Fruit fly (Drosophila melanogaster) whole organism, prepupa: ENCODE data around the gene CG11069.

ENCODE experiments used
- CG10631 ChIP-seq: fragments of 200-800 bp; sonication (Bioruptor generic); optimal IDR thresholded peaks from 2 replicates; lab custom pipeline; 2016; ENCODE audit warnings: missing biosample characterization, missing genetic modification characterization
- CG10669 ChIP-seq: fragments of 200-800 bp; sonication (Bioruptor generic); optimal IDR thresholded peaks from 3 replicates; lab custom pipeline; 2018; ENCODE audit warnings: missing biosample characterization, mild to moderate bottlenecking, missing genetic modification characterization, moderate library complexity
- CG11902 ChIP-seq: fragments of 200-800 bp; sonication (Bioruptor generic); optimal IDR thresholded peaks from 3 replicates; lab custom pipeline; 2016; ENCODE audit warnings: missing biosample characterization, missing genetic modification characterization
- CG15336 ChIP-seq: fragments of 200-800 bp; sonication (Bioruptor generic); IDR thresholded peaks from 2 replicates; pipeline ENCODE4 v1.3.6; 2022; ENCODE audit warnings: missing biosample characterization, missing genetic modification characterization
- CG1621 ChIP-seq: fragments of 200-800 bp; sonication (Bioruptor generic); optimal IDR thresholded peaks from 3 replicates; lab custom pipeline; 2018; ENCODE audit warnings: missing biosample characterization, mild to moderate bottlenecking, missing genetic modification characterization
- CG16779 ChIP-seq: fragments of 200-800 bp; sonication (Bioruptor generic); optimal IDR thresholded peaks from 3 replicates; lab custom pipeline; 2017; ENCODE audit warnings: missing biosample characterization, mild to moderate bottlenecking, missing genetic modification characterization
- CG3032 ChIP-seq: fragments of 200-800 bp; optimal IDR thresholded peaks from 2 replicates; lab custom pipeline; 2019; ENCODE audit warnings: missing biosample characterization, mild to moderate bottlenecking, missing genetic modification characterization, moderate library complexity
- CG32006 ChIP-seq: fragments of 200-800 bp; sonication (Bioruptor generic); optimal IDR thresholded peaks from 3 replicates; lab custom pipeline; 2017; ENCODE audit warnings: missing biosample characterization, mild to moderate bottlenecking, missing genetic modification characterization
- CG4318 ChIP-seq: fragments of 200-800 bp; sonication (Bioruptor generic); optimal IDR thresholded peaks from 3 replicates; lab custom pipeline; 2017; ENCODE audit warnings: missing biosample characterization, mild to moderate bottlenecking, missing genetic modification characterization
- CG6163 ChIP-seq: fragments of 200-800 bp; sonication (Bioruptor generic); IDR thresholded peaks from 3 replicates; pipeline ENCODE4 v1.3.6; 2022; ENCODE audit warnings: missing biosample characterization, missing genetic modification characterization
- CG6276 ChIP-seq: fragments of 200-800 bp; sonication (Bioruptor generic); optimal IDR thresholded peaks from 2 replicates; lab custom pipeline; 2017; ENCODE audit warnings: missing biosample characterization, mild to moderate bottlenecking, missing genetic modification characterization
- CG6792 ChIP-seq: fragments of 200-800 bp; sonication (Bioruptor generic); optimal IDR thresholded peaks from 3 replicates; lab custom pipeline; 2016; ENCODE audit warnings: missing biosample characterization, missing genetic modification characterization
- CG6808 ChIP-seq: fragments of 200-800 bp; sonication (Bioruptor generic); optimal IDR thresholded peaks from 3 replicates; lab custom pipeline; 2017; ENCODE audit warnings: missing biosample characterization, missing genetic modification characterization, mild to moderate bottlenecking, moderate library complexity, missing genetic modification reagents
- CG6854 ChIP-seq: fragments of 200-800 bp; sonication (Bioruptor generic); optimal IDR thresholded peaks from 2 replicates; lab custom pipeline; 2017; ENCODE audit warnings: missing biosample characterization, mild to moderate bottlenecking, missing genetic modification characterization
- CG8119 ChIP-seq: fragments of 200-800 bp; sonication (Bioruptor generic); IDR thresholded peaks from 3 replicates; pipeline ENCODE4 v1.3.6; 2022; ENCODE audit warnings: missing biosample characterization, missing genetic modification characterization
- CG8319 ChIP-seq: fragments of 200-800 bp; sonication (Bioruptor generic); optimal IDR thresholded peaks from 3 replicates; lab custom pipeline; 2016; ENCODE audit warnings: missing biosample characterization, missing genetic modification characterization
- CG9139 ChIP-seq: fragments of 200-800 bp; sonication (Bioruptor generic); optimal IDR thresholded peaks from 3 replicates; lab custom pipeline; 2017; ENCODE audit warnings: missing biosample characterization, mild to moderate bottlenecking, missing genetic modification characterization
- Eip75B ChIP-seq: fragments of 200-800 bp; sonication (Bioruptor generic); optimal IDR thresholded peaks from 3 replicates; lab custom pipeline; 2016; ENCODE audit warnings: missing biosample characterization, missing genetic modification characterization
- Eip78C ChIP-seq: fragments of 200-800 bp; sonication (Bioruptor generic); peaks from one replicate; lab custom pipeline; 2016; ENCODE audit warnings: missing biosample characterization, missing genetic modification characterization
- Gug ChIP-seq: fragments of 200-800 bp; sonication (Bioruptor generic); IDR thresholded peaks from 2 replicates; pipeline ENCODE4 v1.3.6; 2022; ENCODE audit warnings: missing biosample characterization, missing genetic modification characterization
- Hr38 ChIP-seq: sonication (Bioruptor generic); optimal IDR thresholded peaks from 2 replicates; lab custom pipeline; 2016; ENCODE audit warnings: missing biosample characterization, missing genetic modification characterization
- Hr39 ChIP-seq: fragments of 200-800 bp; sonication (Bioruptor generic); optimal IDR thresholded peaks from 2 replicates; lab custom pipeline; 2016; ENCODE audit warnings: missing biosample characterization, missing genetic modification characterization
- Lpt ChIP-seq: fragments of 200-800 bp; sonication (Bioruptor generic); optimal IDR thresholded peaks from 3 replicates; lab custom pipeline; 2016; ENCODE audit warnings: missing biosample characterization, missing genetic modification characterization
- Met ChIP-seq: fragments of 200-800 bp; sonication (Bioruptor generic); optimal IDR thresholded peaks from 3 replicates; lab custom pipeline; 2016; ENCODE audit warnings: missing biosample characterization, missing genetic modification characterization
- OdsH ChIP-seq: fragments of 200-800 bp; sonication (Bioruptor generic); optimal IDR thresholded peaks from 3 replicates; lab custom pipeline; 2016; ENCODE audit warnings: missing biosample characterization, missing genetic modification characterization
- Sox102F ChIP-seq: fragments of 200-800 bp; sonication (Bioruptor generic); optimal IDR thresholded peaks from 2 replicates; lab custom pipeline; 2016; ENCODE audit warnings: missing biosample characterization, mild to moderate bottlenecking, missing genetic modification characterization
- Sox14 ChIP-seq: fragments of 200-800 bp; sonication (Bioruptor generic); optimal IDR thresholded peaks from 3 replicates; lab custom pipeline; 2016; ENCODE audit warnings: missing biosample characterization, missing genetic modification characterization
- Sox15 ChIP-seq: fragments of 200-800 bp; sonication (Bioruptor generic); optimal IDR thresholded peaks from 3 replicates; lab custom pipeline; 2016; ENCODE audit warnings: missing biosample characterization, missing genetic modification characterization
- achi ChIP-seq: fragments of 200-800 bp; sonication (Bioruptor generic); optimal IDR thresholded peaks from 3 replicates; lab custom pipeline; 2016; ENCODE audit warnings: missing biosample characterization, missing genetic modification characterization
- acj6 ChIP-seq: fragments of 200-800 bp; sonication (Bioruptor generic); optimal IDR thresholded peaks from 3 replicates; lab custom pipeline; 2016; ENCODE audit warnings: missing biosample characterization, missing genetic modification characterization
- dac ChIP-seq: fragments of 200-800 bp; sonication (Bioruptor generic); optimal IDR thresholded peaks from 2 replicates; lab custom pipeline; 2017; ENCODE audit warnings: missing biosample characterization, mild to moderate bottlenecking, missing genetic modification characterization
- esn ChIP-seq: fragments of 200-800 bp; sonication (Bioruptor generic); optimal IDR thresholded peaks from 2 replicates; lab custom pipeline; 2016; ENCODE audit warnings: missing biosample characterization, mild to moderate bottlenecking, missing genetic modification characterization, moderate library complexity
- fd59A ChIP-seq: fragments of 200-800 bp; sonication (Bioruptor generic); optimal IDR thresholded peaks from 2 replicates; lab custom pipeline; 2017; ENCODE audit warnings: missing biosample characterization, mild to moderate bottlenecking, missing genetic modification characterization, missing genetic modification reagents
- fd85E ChIP-seq: fragments of 200-800 bp; sonication (Bioruptor generic); optimal IDR thresholded peaks from 3 replicates; lab custom pipeline; 2016; ENCODE audit warnings: missing biosample characterization, missing genetic modification characterization
- fkh ChIP-seq: fragments of 200-800 bp; sonication (Bioruptor generic); optimal IDR thresholded peaks from 3 replicates; lab custom pipeline; 2017; ENCODE audit warnings: missing biosample characterization, mild to moderate bottlenecking, missing genetic modification characterization, moderate library complexity
- lz ChIP-seq: fragments of 200-800 bp; sonication (Bioruptor generic); optimal IDR thresholded peaks from 3 replicates; lab custom pipeline; 2016; ENCODE audit warnings: missing biosample characterization, missing genetic modification characterization
- pdm3 ChIP-seq: fragments of 200-800 bp; sonication (Bioruptor generic); optimal IDR thresholded peaks from 3 replicates; lab custom pipeline; 2016; ENCODE audit warnings: missing biosample characterization, missing genetic modification characterization
- salr ChIP-seq, 2 experiments: fragments of 200-800 bp; sonication (Bioruptor generic); optimal IDR thresholded peaks; 3 replicates each; lab custom pipeline; 2016 to 2018; ENCODE audit warnings: missing biosample characterization in 2 of 2, missing genetic modification characterization in 2 of 2, mild to moderate bottlenecking in 1 of 2
- spab ChIP-seq: fragments of 200-800 bp; sonication (Bioruptor generic); optimal IDR thresholded peaks from 2 replicates; lab custom pipeline; 2017; ENCODE audit warnings: missing biosample characterization, mild to moderate bottlenecking, missing genetic modification characterization, missing genetic modification reagents
- ss ChIP-seq, 2 experiments: fragments of 200-800 bp; sonication (Bioruptor generic); optimal IDR thresholded peaks; 2 replicates in 1 of 2; 3 replicates in 1 of 2; lab custom pipeline; 2017 to 2018; ENCODE audit warnings: mild to moderate bottlenecking in 2 of 2, missing biosample characterization in 2 of 2, missing genetic modification characterization in 2 of 2, moderate library complexity in 1 of 2
- svp ChIP-seq: fragments of 200-800 bp; sonication (Bioruptor generic); peaks from one replicate; lab custom pipeline; 2016; ENCODE audit warnings: missing biosample characterization, missing genetic modification characterization
- topi ChIP-seq: fragments of 200-800 bp; sonication (Bioruptor generic); optimal IDR thresholded peaks from 3 replicates; lab custom pipeline; 2016; ENCODE audit warnings: missing biosample characterization, missing genetic modification characterization

The CG11069 gene

dm6 chr3R:24926752-24927320, 32.3 kb downstream of the CG11069 start:
- no peak for TF ChIP-seq acj6 (GFP tag; lab: Kevin White, UChicago)
- no peak for TF ChIP-seq salr (GFP tag; optimal IDR thresholded peaks at IDR 0.05; lab: Kevin White, UChicago)
- no peak for TF ChIP-seq CG6163 (GFP tag; lab: Robert Waterston, UW)
- TF ChIP-seq achi (GFP tag; lab: Kevin White, UChicago) = peak; percentile 16
- TF ChIP-seq dac (GFP tag; lab: Kevin White, UChicago) = no peak
- no peak for TF ChIP-seq Hr39 (GFP tag; lab: Kevin White, UChicago)
- no peak for TF ChIP-seq Eip78C (GFP tag; lab: Kevin White, UChicago)
- no peak for TF ChIP-seq Eip75B (GFP tag; lab: Kevin White, UChicago)

- TF ChIP-seq dac (GFP tag; lab: Kevin White, UChicago) (no peak), CG1621 (tag; lab: Kevin White, UChicago) (peak; percentile 39), achi (GFP tag; lab: Kevin White, UChicago) (peak; percentile 95)
- TF ChIP-seq, all 60 proteins: peak for 2
Observed at dm6 chr3R:24931856-24932255, 37.3 kb downstream of the CG11069 start, which contains the start of gene CG11771. TSS of gene CG11771 (plus strand) at chr3R:24932010.

- no peak for TF ChIP-seq CG11902 (GFP tag; lab: Kevin White, UChicago)
- no peak for TF ChIP-seq Sox15 (GFP tag; lab: Kevin White, UChicago)
- no peak for TF ChIP-seq CG1621 (tag; lab: Kevin White, UChicago)
- TF ChIP-seq lz = no peak
- no peak for TF ChIP-seq ss (GFP tag; optimal IDR thresholded peaks at IDR 0.05; lab: Kevin White, UChicago)
- TF ChIP-seq CG15336 = no peak
- no peak for TF ChIP-seq CG6792
- no peak for TF ChIP-seq esn (GFP tag; lab: Kevin White, UChicago)
- TF ChIP-seq CG9139 (GFP tag; lab: Kevin White, UChicago) = no peak
- no peak for TF ChIP-seq CG6854 (GFP tag; lab: Kevin White, UChicago)
- no peak for TF ChIP-seq Sox14
- TF ChIP-seq CG6276 (GFP tag; lab: Kevin White, UChicago) = no peak
- no peak for TF ChIP-seq fd85E (GFP tag; lab: Kevin White, UChicago)
- no peak for TF ChIP-seq CG4318
- TF ChIP-seq topi = no peak
- no peak for TF ChIP-seq CG32006 (GFP tag; lab: Kevin White, UChicago)
Observed at dm6 chr3R:24934542-24934941, 40.0 kb downstream of the CG11069 start.

dm6 chr3R:24935758-24936157, 41.2 kb downstream of the CG11069 start:
- TF ChIP-seq CG8119 (GFP tag; lab: Robert Waterston, UW) (no peak), ss (GFP tag; optimal IDR thresholded peaks at IDR 0.05; lab: Kevin White, UChicago) (peak; percentile 47 to 78), CG3032 (tag; lab: Kevin White, UChicago) (no peak), CG9139 (GFP tag; lab: Kevin White, UChicago) (peak; percentile 23)

- TF ChIP-seq Hr38 (GFP tag; lab: Kevin White, UChicago) = no peak
- TF ChIP-seq Eip78C (GFP tag; lab: Kevin White, UChicago) = peak; percentile 60
- no peak for TF ChIP-seq pdm3
- no peak for TF ChIP-seq fkh (GFP tag; lab: Kevin White, UChicago)
- no peak for TF ChIP-seq Sox102F (GFP tag; lab: Kevin White, UChicago)
- no peak for TF ChIP-seq CG8319 (GFP tag; lab: Kevin White, UChicago)
- TF ChIP-seq CG6808 = no peak
- TF ChIP-seq fd59A (GFP tag; lab: Kevin White, UChicago) = no peak
- no peak for TF ChIP-seq spab (GFP tag; lab: Kevin White, UChicago)
- TF ChIP-seq OdsH (GFP tag; lab: Kevin White, UChicago) = no peak
- no peak for TF ChIP-seq Gug
- no peak for TF ChIP-seq Met (GFP tag; lab: Kevin White, UChicago)
- no peak for TF ChIP-seq CG6792
- no peak for TF ChIP-seq ss (GFP tag; optimal IDR thresholded peaks at IDR 0.05; lab: Kevin White, UChicago)
- TF ChIP-seq CG10631 (GFP tag; lab: Kevin White, UChicago) = no peak
- no peak for TF ChIP-seq CG11902 (GFP tag; lab: Kevin White, UChicago)
- peak; percentile 4 for TF ChIP-seq esn (GFP tag; lab: Kevin White, UChicago)
- no peak for TF ChIP-seq Lpt (GFP tag; lab: Kevin White, UChicago)
- no peak for TF ChIP-seq CG16779
- TF ChIP-seq Eip75B (GFP tag; lab: Kevin White, UChicago) = no peak
- no peak for TF ChIP-seq CG10669
- no peak for TF ChIP-seq acj6 (GFP tag; lab: Kevin White, UChicago)
- TF ChIP-seq CG6163 (GFP tag; lab: Robert Waterston, UW) = 0 out of 3 replicates have a peak, but pooled peaks have one; percentile 19
- TF ChIP-seq topi = no peak
- TF ChIP-seq fd85E (GFP tag; lab: Kevin White, UChicago) = no peak
- TF ChIP-seq CG3032 (tag; lab: Kevin White, UChicago) = no peak
- TF ChIP-seq svp = peak; percentile 76
Observed at dm6 chr3R:24938049-24938448, 43.5 kb downstream of the CG11069 start, which contains the start of gene Osbp. TSS of gene Osbp (minus strand) at chr3R:24938222.
